Fruit fly (Drosophila melanogaster) whole organism, prepupa: ENCODE measurements around the gene CG31897.

ENCODE experiments used
- CG11902 ChIP-seq: fragments of 200-800 bp; sonication (Bioruptor generic); optimal IDR thresholded peaks from 3 replicates; lab custom pipeline; 2016; ENCODE audit warnings: missing biosample characterization, missing genetic modification characterization
- CG3032 ChIP-seq: fragments of 200-800 bp; optimal IDR thresholded peaks from 2 replicates; lab custom pipeline; 2019; ENCODE audit warnings: missing biosample characterization, mild to moderate bottlenecking, missing genetic modification characterization, moderate library complexity
- CG31627 ChIP-seq: fragments of 200-800 bp; sonication (Bioruptor generic); optimal IDR thresholded peaks from 3 replicates; lab custom pipeline; 2016; ENCODE audit warnings: missing biosample characterization, missing genetic modification characterization
- CG6792 ChIP-seq: fragments of 200-800 bp; sonication (Bioruptor generic); optimal IDR thresholded peaks from 3 replicates; lab custom pipeline; 2016; ENCODE audit warnings: missing biosample characterization, missing genetic modification characterization
- CG6854 ChIP-seq: fragments of 200-800 bp; sonication (Bioruptor generic); optimal IDR thresholded peaks from 2 replicates; lab custom pipeline; 2017; ENCODE audit warnings: missing biosample characterization, mild to moderate bottlenecking, missing genetic modification characterization
- CG8632 ChIP-seq: fragments of 200-800 bp; sonication (Bioruptor generic); optimal IDR thresholded peaks from 3 replicates; lab custom pipeline; 2016; ENCODE audit warnings: missing biosample characterization, missing genetic modification characterization
- Eip78C ChIP-seq: fragments of 200-800 bp; sonication (Bioruptor generic); peaks from one replicate; lab custom pipeline; 2016; ENCODE audit warnings: missing biosample characterization, missing genetic modification characterization
- Ets21C ChIP-seq: fragments of 200-800 bp; sonication (Bioruptor generic); optimal IDR thresholded peaks from 3 replicates; lab custom pipeline; 2016; ENCODE audit warnings: missing biosample characterization, missing genetic modification characterization
- Ets96B ChIP-seq: fragments of 200-800 bp; optimal IDR thresholded peaks from 2 replicates; lab custom pipeline; 2019; ENCODE audit warnings: missing biosample characterization, mild to moderate bottlenecking, missing genetic modification characterization, moderate library complexity
- svp ChIP-seq: fragments of 200-800 bp; sonication (Bioruptor generic); peaks from one replicate; lab custom pipeline; 2016; ENCODE audit warnings: missing biosample characterization, missing genetic modification characterization

- TF ChIP-seq CG8632 (GFP tag; lab: Kevin White, UChicago) (no peak), Ets21C (GFP tag; lab: Kevin White, UChicago) (no peak), CG11902 (GFP tag; lab: Kevin White, UChicago) (no peak), svp (GFP tag; lab: Kevin White, UChicago) (no peak), CG31627 (no peak), CG6854 (GFP tag; lab: Kevin White, UChicago) (no peak), CG6792 (GFP tag; lab: Kevin White, UChicago) (no peak), CG3032 (tag; lab: Kevin White, UChicago) (no peak), Eip78C (GFP tag; lab: Kevin White, UChicago) (no peak), Ets96B (no peak)
Measured at dm6 chr2L:8437176-8437575, 5.1 kb upstream of the CG31897 start, which contains the start of the genes D12 and Chrac-14.
